Fruit fly (Drosophila melanogaster) whole organism, larva: ENCODE measurements around the gene CG12355.
A peak's percentile ranks its signal among the peaks of the same experiment; 100 is the strongest.

Source experiments
- noc ChIP-seq: fragments of 200-800 bp; sonication (Bioruptor generic); optimal IDR thresholded peaks from 3 replicates; lab custom pipeline; 2019; ENCODE audit warnings: missing biosample characterization, mild to moderate bottlenecking, missing genetic modification characterization, moderate library complexity

CG12355 gene

dm6 chr3L:15533402-15534129, 38.2 kb upstream of the CG12355 start:
- TF ChIP-seq noc, result peak; percentile 79

- TF ChIP-seq noc, result no peak
These were observed 37.1 kb upstream of the CG12355 start for dm6 chr3L:15532368-15533030.

dm6 chr3L:15531423-15532325, 36.3 kb upstream of the CG12355 start, which contains the start of gene CG43248:
TSS of gene CG43248 (minus strand) at chr3L:15531473.
- peak; percentile 80 for TF ChIP-seq noc

- TF ChIP-seq noc, result no peak
These were observed 35.4 kb upstream of the CG12355 start for dm6 chr3L:15530638-15531225.

- TF ChIP-seq noc, result peak; percentile 71
These were observed 34.7 kb upstream of the CG12355 start for dm6 chr3L:15530071-15530470.

dm6 chr3L:15529143-15529542, 33.8 kb upstream of the CG12355 start, which contains the start of gene obst-H:
TSS of gene obst-H (minus strand) at chr3L:15529243.
- no peak for TF ChIP-seq noc

- TF ChIP-seq noc, result no peak
These were observed 32.7 kb upstream of the CG12355 start, which contains the start of gene CG42728 for dm6 chr3L:15528096-15528495. TSS of gene CG42728 (minus strand) at chr3L:15528196.

dm6 chr3L:15527416-15527815, 32.1 kb upstream of the CG12355 start, which contains the start of gene CG42729:
TSS of gene CG42729 (minus strand) at chr3L:15527516.
- no peak for TF ChIP-seq noc

dm6 chr3L:15526712-15527111, 31.4 kb upstream of the CG12355 start, which contains the start of gene CG33985:
TSS of gene CG33985 (minus strand) at chr3L:15526812.
- no peak for TF ChIP-seq noc

dm6 chr3L:15525153-15525552, 29.8 kb upstream of the CG12355 start, which contains the start of gene CG33986:
TSS of gene CG33986 (minus strand) at chr3L:15525253.
- TF ChIP-seq noc, result no peak

- no peak for TF ChIP-seq noc
These were observed 28.5 kb upstream of the CG12355 start, which contains the start of gene CG7945 for dm6 chr3L:15523806-15524346. TSS of gene CG7945 (minus strand) at chr3L:15524137.

dm6 chr3L:15520320-15520719, 25.0 kb upstream of the CG12355 start, which contains the start of gene yellow-k:
TSS of gene yellow-k (plus strand) at chr3L:15520620.
- no peak for TF ChIP-seq noc

dm6 chr3L:15519920-15520319, 24.6 kb upstream of the CG12355 start:
- TF ChIP-seq noc, result no peak

- TF ChIP-seq noc, result no peak
These were observed 24.1 kb upstream of the CG12355 start, which contains the start of gene mex1 for dm6 chr3L:15519492-15519891. TSS of gene mex1 (minus strand) at chr3L:15519592.

- TF ChIP-seq noc, result no peak
These were observed 23.0 kb upstream of the CG12355 start for dm6 chr3L:15518344-15518743.

dm6 chr3L:15517508-15517907, 22.2 kb upstream of the CG12355 start:
- no peak for TF ChIP-seq noc
